Worm (Caenorhabditis elegans): ENCODE data around the gene F11A5.18.

DNA sequence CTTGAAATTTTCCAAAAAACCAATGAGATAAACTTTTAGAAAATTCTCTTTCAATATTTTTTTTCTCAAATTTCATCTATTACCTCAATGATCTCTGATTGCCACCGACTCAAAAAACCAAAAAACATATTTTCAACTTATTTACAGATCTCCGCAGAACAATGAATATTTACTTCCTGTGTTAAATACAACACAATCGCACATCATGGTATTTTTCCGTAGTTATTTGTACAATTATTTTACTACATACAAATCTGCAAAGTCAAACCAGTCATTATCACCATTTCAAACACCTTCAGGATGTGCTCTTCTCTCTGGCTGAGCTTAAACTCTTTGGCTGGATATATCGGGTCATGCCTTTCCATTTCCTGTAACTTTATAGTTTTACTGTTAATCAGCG lies 36.8 kb upstream of the F11A5.18 start, which contains the start of gene str-108:
- TF ChIP-seq dao-5 (tag; optimal IDR thresholded peaks at IDR 0.05) (no peak), him-1 (tag; optimal IDR thresholded peaks at IDR 0.05) (no peak), W03F9.2 (tag; optimal IDR thresholded peaks at IDR 0.05) (no peak)

Data from whole organism, L4/young adult.